Fruit fly (Drosophila melanogaster) whole organism, embryonic: ENCODE results near the gene mAChR-C.

Source experiments
- Ada2b ChIP-seq: fragments of 200-800 bp; sonication (Bioruptor generic); IDR thresholded peaks from 2 replicates; pipeline ENCODE4 v1.3.6; 2022; ENCODE audit warnings: missing biosample characterization, missing genetic modification characterization
- Aef1 ChIP-seq: fragments of 200-800 bp; sonication (Bioruptor generic); IDR thresholded peaks from 3 replicates; pipeline ENCODE4 v1.3.6; 2022; ENCODE audit warnings: missing biosample characterization, missing genetic modification characterization
- C15 ChIP-seq: fragments of 200-800 bp; sonication (Bioruptor generic); IDR thresholded peaks from 3 replicates; pipeline ENCODE4 v1.3.6; 2022; ENCODE audit warnings: missing biosample characterization, missing genetic modification characterization
- CG1024 ChIP-seq: fragments of 200-800 bp; sonication (Bioruptor generic); IDR thresholded peaks from 2 replicates; pipeline ENCODE4 v1.3.6; 2022; ENCODE audit warnings: missing biosample characterization, missing genetic modification characterization
- CG10959 ChIP-seq: fragments of 200-800 bp; sonication (Bioruptor generic); IDR thresholded peaks from 2 replicates; pipeline ENCODE4 v1.3.6; 2022; ENCODE audit warnings: missing biosample characterization, missing genetic modification characterization
- CG11247 ChIP-seq: fragments of 200-800 bp; sonication (Bioruptor generic); IDR thresholded peaks from 2 replicates; pipeline ENCODE4 v1.3.6; 2022; ENCODE audit warnings: missing biosample characterization, missing genetic modification characterization
- CG12769 ChIP-seq: fragments of 200-800 bp; sonication (Bioruptor generic); optimal IDR thresholded peaks from 2 replicates; lab custom pipeline; 2019; ENCODE audit warnings: missing biosample characterization, mild to moderate bottlenecking, missing genetic modification characterization, moderate library complexity
- CG13296 ChIP-seq: fragments of 200-800 bp; sonication (Bioruptor generic); optimal IDR thresholded peaks from 3 replicates; lab custom pipeline; 2018; ENCODE audit warnings: missing biosample characterization, mild to moderate bottlenecking, missing genetic modification characterization
- CG13775 ChIP-seq: fragments of 200-800 bp; sonication (Bioruptor generic); optimal IDR thresholded peaks from 3 replicates; lab custom pipeline; 2017; ENCODE audit warnings: missing biosample characterization, mild to moderate bottlenecking, missing genetic modification characterization
- CG14050 ChIP-seq: fragments of 200-800 bp; sonication (Bioruptor generic); IDR thresholded peaks from 3 replicates; pipeline ENCODE4 v1.3.6; 2022; ENCODE audit warnings: missing biosample characterization, missing genetic modification characterization
- CG16815 ChIP-seq: fragments of 200-800 bp; sonication (Bioruptor generic); optimal IDR thresholded peaks from 3 replicates; lab custom pipeline; 2017; ENCODE audit warnings: missing biosample characterization, mild to moderate bottlenecking, missing genetic modification characterization
- CG17359 ChIP-seq: fragments of 200-800 bp; sonication (Bioruptor generic); optimal IDR thresholded peaks from 3 replicates; lab custom pipeline; 2018; ENCODE audit warnings: missing biosample characterization, mild to moderate bottlenecking, missing genetic modification characterization, moderate library complexity
- CG30020 ChIP-seq: fragments of 200-800 bp; optimal IDR thresholded peaks from 2 replicates; lab custom pipeline; 2019; ENCODE audit warnings: missing biosample characterization, mild to moderate bottlenecking, missing genetic modification characterization, moderate library complexity
- CG30403 ChIP-seq: fragments of 200-800 bp; sonication (Bioruptor generic); optimal IDR thresholded peaks from 3 replicates; lab custom pipeline; 2016; ENCODE audit warnings: missing biosample characterization, missing genetic modification characterization
- CG34224 ChIP-seq: fragments of 200-800 bp; sonication (Bioruptor generic); IDR thresholded peaks from 3 replicates; pipeline ENCODE4 v1.3.6; 2022; ENCODE audit warnings: missing biosample characterization, missing genetic modification characterization; ENCODE audit not compliant: partially characterized antibody
- CG34422 ChIP-seq: fragments of 200-800 bp; sonication (Bioruptor generic); IDR thresholded peaks from 3 replicates; pipeline ENCODE4 v1.3.6; 2022; ENCODE audit warnings: missing biosample characterization, missing genetic modification characterization
- CG4282 ChIP-seq: fragments of 200-800 bp; sonication (Bioruptor generic); optimal IDR thresholded peaks from 2 replicates; lab custom pipeline; 2016; ENCODE audit warnings: missing biosample characterization, missing genetic modification characterization
- CG6791 ChIP-seq: fragments of 200-800 bp; sonication (Bioruptor generic); IDR thresholded peaks from 3 replicates; pipeline ENCODE4 v1.3.6; 2022; ENCODE audit warnings: missing biosample characterization, missing genetic modification characterization; ENCODE audit not compliant: partially characterized antibody
- CG7271 ChIP-seq: fragments of 200-800 bp; sonication (Bioruptor generic); optimal IDR thresholded peaks from 2 replicates; lab custom pipeline; 2018; ENCODE audit warnings: missing biosample characterization, mild to moderate bottlenecking, missing genetic modification characterization, moderate library complexity
- CG8765 ChIP-seq: fragments of 200-800 bp; sonication (Bioruptor generic); IDR thresholded peaks from 2 replicates; pipeline ENCODE4 v1.3.6; 2022; ENCODE audit warnings: missing biosample characterization, missing genetic modification characterization
- D ChIP-seq, 2 experiments: fragments of 200-800 bp in 1 of 2; fragments of >200 bp in 1 of 2; sonication (Bioruptor generic) in 1 of 2; optimal IDR thresholded peaks; 2 replicates in 1 of 2; 3 replicates in 1 of 2; lab custom pipeline; 2017; ENCODE audit warnings: mild to moderate bottlenecking in 1 of 2, missing biosample characterization in 1 of 2, missing genetic modification characterization in 1 of 2, missing genetic modification reagents in 1 of 2
- Dad ChIP-seq: fragments of 200-800 bp; sonication (Bioruptor generic); optimal IDR thresholded peaks from 3 replicates; lab custom pipeline; 2016; ENCODE audit warnings: missing biosample characterization, missing genetic modification characterization
- Doc3 ChIP-seq: fragments of 200-800 bp; sonication (Bioruptor generic); IDR thresholded peaks from 3 replicates; pipeline ENCODE4 v1.3.6; 2022; ENCODE audit warnings: missing biosample characterization, missing genetic modification characterization; ENCODE audit not compliant: partially characterized antibody
- Hand ChIP-seq: fragments of 200-800 bp; sonication (Bioruptor generic); optimal IDR thresholded peaks from 2 replicates; lab custom pipeline; 2017; ENCODE audit warnings: mild to moderate bottlenecking, missing biosample characterization, missing genetic modification reagents, missing genetic modification characterization
- Hmr ChIP-seq: fragments of 200-800 bp; sonication (Bioruptor generic); optimal IDR thresholded peaks from 3 replicates; lab custom pipeline; 2017; ENCODE audit warnings: mild to moderate bottlenecking, missing biosample characterization, missing genetic modification reagents, missing genetic modification characterization
- Mrtf ChIP-seq: fragments of 200-800 bp; sonication (Bioruptor generic); IDR thresholded peaks from 3 replicates; pipeline ENCODE4 v1.3.6; 2022; ENCODE audit warnings: missing biosample characterization, missing genetic modification characterization
- NC2α ChIP-seq: fragments of 200-800 bp; sonication (Bioruptor generic); optimal IDR thresholded peaks from 2 replicates; lab custom pipeline; 2016; ENCODE audit warnings: missing biosample characterization, missing genetic modification characterization
- Neu2 ChIP-seq: fragments of 200-800 bp; sonication (Bioruptor generic); optimal IDR thresholded peaks from 3 replicates; lab custom pipeline; 2016; ENCODE audit warnings: missing biosample characterization, missing genetic modification characterization, borderline replicate concordance
- Rfx ChIP-seq: fragments of 200-800 bp; sonication (Bioruptor generic); IDR thresholded peaks from 2 replicates; pipeline ENCODE4 v1.3.6; 2022; ENCODE audit warnings: missing biosample characterization, missing genetic modification characterization
- Scr ChIP-seq: fragments of 200-800 bp; sonication (Bioruptor generic); IDR thresholded peaks from 2 replicates; pipeline ENCODE4 v1.3.6; 2022; ENCODE audit warnings: missing biosample characterization, missing genetic modification characterization; ENCODE audit not compliant: partially characterized antibody
- Tbp ChIP-seq: fragments of >200 bp; optimal IDR thresholded peaks from 2 replicates; lab custom pipeline; 2018; ENCODE audit warnings: missing biosample characterization, missing genetic modification characterization
- abd-A ChIP-seq: fragments of 200-800 bp; sonication (Bioruptor generic); optimal IDR thresholded peaks from 3 replicates; lab custom pipeline; 2019; ENCODE audit warnings: missing biosample characterization, mild to moderate bottlenecking, missing genetic modification characterization, moderate library complexity
- dimm ChIP-seq: fragments of 200-800 bp; sonication (Bioruptor generic); IDR thresholded peaks from 2 replicates; pipeline ENCODE4 v1.3.6; 2022; ENCODE audit warnings: missing biosample characterization, missing genetic modification characterization
- en ChIP-seq: fragments of 200-800 bp; sonication (Bioruptor generic); optimal IDR thresholded peaks from 2 replicates; lab custom pipeline; 2016; ENCODE audit warnings: missing biosample characterization, missing genetic modification characterization
- gem ChIP-seq: fragments of 200-800 bp; sonication (Bioruptor generic); optimal IDR thresholded peaks from 2 replicates; lab custom pipeline; 2019; ENCODE audit warnings: missing biosample characterization, mild to moderate bottlenecking, missing genetic modification characterization, moderate library complexity
- gsb ChIP-seq: fragments of 200-800 bp; sonication (Bioruptor generic); IDR thresholded peaks from 2 replicates; pipeline ENCODE4 v1.3.6; 2022; ENCODE audit warnings: missing biosample characterization, missing genetic modification characterization
- ham ChIP-seq: fragments of 200-800 bp; sonication (Bioruptor generic); IDR thresholded peaks from 2 replicates; pipeline ENCODE4 v1.3.6; 2022; ENCODE audit warnings: missing biosample characterization, missing genetic modification characterization
- her ChIP-seq: fragments of 200-800 bp; sonication (Bioruptor generic); optimal IDR thresholded peaks from 2 replicates; lab custom pipeline; 2016; ENCODE audit warnings: missing biosample characterization, missing genetic modification characterization
- lab ChIP-seq: fragments of 200-800 bp; sonication (Bioruptor generic); optimal IDR thresholded peaks from 3 replicates; lab custom pipeline; 2017; ENCODE audit warnings: missing biosample characterization, missing genetic modification characterization, mild to moderate bottlenecking, moderate library complexity, missing genetic modification reagents
- mirr ChIP-seq: fragments of 200-800 bp; sonication (Bioruptor generic); optimal IDR thresholded peaks from 3 replicates; lab custom pipeline; 2018; ENCODE audit warnings: missing biosample characterization, mild to moderate bottlenecking, missing genetic modification characterization
- mld ChIP-seq: fragments of 200-800 bp; sonication (Bioruptor generic); IDR thresholded peaks from 3 replicates; pipeline ENCODE4 v1.3.6; 2022; ENCODE audit warnings: missing biosample characterization, missing genetic modification characterization; ENCODE audit not compliant: partially characterized antibody
- pita ChIP-seq: fragments of 200-800 bp; sonication (Bioruptor generic); optimal IDR thresholded peaks from 2 replicates; lab custom pipeline; 2017; ENCODE audit warnings: missing biosample characterization, mild to moderate bottlenecking, missing genetic modification characterization
- pros ChIP-seq: fragments of 200-800 bp; sonication (Bioruptor generic); optimal IDR thresholded peaks from 3 replicates; lab custom pipeline; 2019; ENCODE audit warnings: missing biosample characterization, mild to moderate bottlenecking, missing genetic modification characterization, moderate library complexity
- sim ChIP-seq: fragments of 200-800 bp; sonication (Bioruptor generic); IDR thresholded peaks from 2 replicates; pipeline ENCODE4 v1.3.6; 2022; ENCODE audit warnings: missing biosample characterization, missing genetic modification characterization
- slou ChIP-seq: fragments of 200-800 bp; sonication (Bioruptor generic); optimal IDR thresholded peaks from 3 replicates; lab custom pipeline; 2016; ENCODE audit warnings: missing biosample characterization, missing genetic modification characterization
- tgo ChIP-seq: fragments of 200-800 bp; sonication (Bioruptor generic); IDR thresholded peaks from 3 replicates; pipeline ENCODE4 v1.3.6; 2022; ENCODE audit warnings: missing biosample characterization, missing genetic modification characterization
- trh ChIP-seq: fragments of 200-800 bp; sonication (Bioruptor generic); optimal IDR thresholded peaks from 2 replicates; lab custom pipeline; 2016; ENCODE audit warnings: missing biosample characterization, missing genetic modification characterization
- unc-4 ChIP-seq: fragments of 200-800 bp; sonication (Bioruptor generic); IDR thresholded peaks from 2 replicates; pipeline ENCODE4 v1.3.6; 2022; ENCODE audit warnings: missing biosample characterization, missing genetic modification characterization; ENCODE audit not compliant: partially characterized antibody
- zfh1 ChIP-seq: fragments of 200-800 bp; sonication (Bioruptor generic); IDR thresholded peaks from 3 replicates; pipeline ENCODE4 v1.3.6; 2022; ENCODE audit warnings: missing biosample characterization, missing genetic modification characterization

Gene mAChR-C

DNA sequence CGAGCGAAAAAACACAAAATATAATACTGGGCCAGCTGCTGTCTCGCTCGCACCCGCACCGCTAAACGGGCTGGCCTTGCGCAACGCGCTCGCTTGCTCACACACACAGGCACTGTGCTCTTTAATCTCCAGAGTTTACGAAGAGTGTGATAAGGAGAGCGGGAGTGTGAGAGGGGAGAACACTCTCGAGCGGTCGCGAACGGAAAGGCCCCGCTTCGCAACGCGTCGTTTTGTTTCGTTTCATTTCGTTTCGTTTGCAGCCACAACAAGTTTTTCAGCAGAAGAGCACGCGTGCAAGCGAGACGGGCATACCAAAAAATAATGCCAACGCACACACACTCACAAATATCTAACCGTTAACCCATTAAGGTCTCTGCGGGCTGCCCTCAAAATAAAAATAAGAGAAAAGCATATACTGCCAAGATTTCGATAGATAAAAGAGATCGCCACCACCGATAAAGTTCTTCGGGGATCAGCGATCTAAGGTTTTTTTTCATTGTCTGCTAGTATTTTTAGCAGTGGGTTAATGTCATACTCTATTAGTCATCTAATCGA lies 29.1 kb upstream of the mAChR-C start (continued):
- peak; percentile 72 for TF ChIP-seq gem (tag; lab: Kevin White, UChicago)
- TF ChIP-seq CG16815 (GFP tag; lab: Kevin White, UChicago): peak; percentile 19
- TF ChIP-seq CG7271 (tag; lab: Kevin White, UChicago): no peak
- TF ChIP-seq Dad: no peak
- peak; percentile 68; the same call in 2 of the 3 replicates for TF ChIP-seq tgo (GFP tag; lab: Robert Waterston, UW)
- peak; percentile 86 for TF ChIP-seq mirr (GFP tag; lab: Kevin White, UChicago)
- peak; percentile 50 for TF ChIP-seq CG10959 (GFP tag; lab: Robert Waterston, UW)
- TF ChIP-seq CG14050 (GFP tag; lab: Robert Waterston, UW): peak; percentile 54; the same call in 1 of the 3 replicates
- peak; percentile 66 for TF ChIP-seq Hmr (GFP tag; lab: Kevin White, UChicago)
- peak; percentile 69 for TF ChIP-seq zfh1 (GFP tag; lab: Robert Waterston, UW)
- TF ChIP-seq gsb (GFP tag; lab: Robert Waterston, UW): no peak
- no peak for TF ChIP-seq C15
- no peak for TF ChIP-seq CG30020 (tag; lab: Kevin White, UChicago)
- peak; percentile 37 for TF ChIP-seq CG30403 (GFP tag; lab: Kevin White, UChicago)
- no peak for TF ChIP-seq Doc3 (GFP tag; lab: Robert Waterston, UW)
- TF ChIP-seq en (GFP tag; lab: Kevin White, UChicago): no peak
- peak; percentile 96 for TF ChIP-seq CG12769 (tag; lab: Kevin White, UChicago)
- TF ChIP-seq Ada2b (GFP tag; lab: Robert Waterston, UW): peak; percentile 64; the same call in 1 of the 2 replicates
- TF ChIP-seq CG13296 (GFP tag; lab: Kevin White, UChicago): peak; percentile 12
- peak; percentile 30; the same call in 1 of the 2 replicates for TF ChIP-seq CG1024 (GFP tag; lab: Robert Waterston, UW)
- no peak for TF ChIP-seq dimm (GFP tag; lab: Robert Waterston, UW)
- TF ChIP-seq CG34224 (GFP tag; lab: Robert Waterston, UW): peak; percentile 40; the same call in 2 of the 3 replicates
- TF ChIP-seq sim (GFP tag; lab: Robert Waterston, UW): no peak; the same call in 1 of the 2 replicates
- peak; percentile 40; the same call in 1 of the 3 replicates for TF ChIP-seq Mrtf (GFP tag; lab: Robert Waterston, UW)
- no peak for TF ChIP-seq unc-4 (GFP tag; lab: Robert Waterston, UW)
- peak; percentile 45 for TF ChIP-seq Scr (GFP tag; lab: Robert Waterston, UW)
- TF ChIP-seq Neu2: no peak
- TF ChIP-seq Rfx (GFP tag; lab: Robert Waterston, UW): peak; percentile 83
- no peak for TF ChIP-seq trh (GFP tag; lab: Kevin White, UChicago)
- TF ChIP-seq lab: peak; percentile 54
- no peak for TF ChIP-seq slou (GFP tag; lab: Kevin White, UChicago)
- TF ChIP-seq ham (GFP tag; lab: Robert Waterston, UW): no peak
- TF ChIP-seq her (GFP tag; lab: Kevin White, UChicago): peak; percentile 22
- TF ChIP-seq CG13775 (GFP tag; lab: Kevin White, UChicago): peak; percentile 24
- TF ChIP-seq Tbp (GFP tag; lab: Kevin White, UChicago): no peak
- no peak for TF ChIP-seq NC2α (GFP tag; lab: Kevin White, UChicago)
- no peak for TF ChIP-seq CG4282 (GFP tag; lab: Kevin White, UChicago)
- TF ChIP-seq abd-A: peak; percentile 96
- TF ChIP-seq CG8765 (GFP tag; lab: Robert Waterston, UW): peak; percentile 59; the same call in 1 of the 2 replicates
- peak; percentile 65; the same call in 2 of the 3 replicates for TF ChIP-seq CG6791
- no peak for TF ChIP-seq Hand
- no peak for TF ChIP-seq D (optimal IDR thresholded peaks at IDR 0.05; lab: Kevin White, UChicago)
- no peak for TF ChIP-seq D (GFP tag; optimal IDR thresholded peaks at IDR 0.05; lab: Kevin White, UChicago)
- peak; percentile 29; the same call in 1 of the 3 replicates for TF ChIP-seq CG34422 (GFP tag; lab: Robert Waterston, UW)
- peak; percentile 71; the same call in 2 of the 3 replicates for TF ChIP-seq Aef1 (GFP tag; lab: Robert Waterston, UW)
- peak; percentile 65 for TF ChIP-seq CG17359 (tag; lab: Kevin White, UChicago)
- TF ChIP-seq pros (GFP tag; lab: Kevin White, UChicago): peak; percentile 91
- no peak for TF ChIP-seq pita (GFP tag; lab: Kevin White, UChicago)
- TF ChIP-seq CG11247 (GFP tag; lab: Robert Waterston, UW): peak; percentile 63; the same call in 1 of the 2 replicates
- TF ChIP-seq mld: no peak
